Fruit fly (Drosophila melanogaster) whole organism, embryonic: ENCODE measurements around the gene CrebB.
A peak's percentile ranks its signal among the peaks of the same experiment; 100 is the strongest.

ENCODE experiments used
- Ada2b ChIP-seq: fragments of 200-800 bp; sonication (Bioruptor generic); IDR thresholded peaks from 2 replicates; pipeline ENCODE4 v1.3.6; 2022; ENCODE audit warnings: missing biosample characterization, missing genetic modification characterization
- BEAF-32 ChIP-seq: fragments of 200-800 bp; sonication (Bioruptor generic); optimal IDR thresholded peaks from 3 replicates; lab custom pipeline; 2017; ENCODE audit warnings: missing biosample characterization, missing genetic modification characterization, mild to moderate bottlenecking, moderate library complexity, missing genetic modification reagents
- CG10209 ChIP-seq: fragments of 200-800 bp; sonication (Bioruptor generic); optimal IDR thresholded peaks from 3 replicates; lab custom pipeline; 2017; ENCODE audit warnings: missing biosample characterization, mild to moderate bottlenecking, missing genetic modification characterization, missing genetic modification reagents
- CG10654 ChIP-seq: fragments of 200-800 bp; sonication (Bioruptor generic); optimal IDR thresholded peaks from 2 replicates; lab custom pipeline; 2016; ENCODE audit warnings: missing biosample characterization, missing genetic modification characterization
- CG12236 ChIP-seq: fragments of 200-800 bp; sonication (Bioruptor generic); optimal IDR thresholded peaks from 2 replicates; lab custom pipeline; 2016; ENCODE audit warnings: missing biosample characterization, missing genetic modification characterization
- CG12769 ChIP-seq: fragments of 200-800 bp; sonication (Bioruptor generic); optimal IDR thresholded peaks from 2 replicates; lab custom pipeline; 2019; ENCODE audit warnings: missing biosample characterization, mild to moderate bottlenecking, missing genetic modification characterization, moderate library complexity
- CG13296 ChIP-seq: fragments of 200-800 bp; sonication (Bioruptor generic); optimal IDR thresholded peaks from 3 replicates; lab custom pipeline; 2018; ENCODE audit warnings: missing biosample characterization, mild to moderate bottlenecking, missing genetic modification characterization
- CG14050 ChIP-seq: fragments of 200-800 bp; sonication (Bioruptor generic); IDR thresholded peaks from 3 replicates; pipeline ENCODE4 v1.3.6; 2022; ENCODE audit warnings: missing biosample characterization, missing genetic modification characterization
- CG15601 ChIP-seq: fragments of 200-800 bp; sonication (Bioruptor generic); optimal IDR thresholded peaks from 3 replicates; lab custom pipeline; 2019; ENCODE audit warnings: missing biosample characterization, mild to moderate bottlenecking, missing genetic modification characterization, moderate library complexity
- CG1603 ChIP-seq: fragments of 200-800 bp; sonication (Bioruptor generic); optimal IDR thresholded peaks from 2 replicates; lab custom pipeline; 2019; ENCODE audit warnings: missing biosample characterization, mild to moderate bottlenecking, missing genetic modification characterization, moderate library complexity
- CG16863 ChIP-seq: fragments of 200-800 bp; sonication (Bioruptor generic); optimal IDR thresholded peaks from 3 replicates; lab custom pipeline; 2016; ENCODE audit warnings: missing biosample characterization, missing genetic modification characterization
- CG1832 ChIP-seq: fragments of 200-800 bp; sonication (Bioruptor generic); optimal IDR thresholded peaks from 2 replicates; lab custom pipeline; 2017; ENCODE audit warnings: missing biosample characterization, mild to moderate bottlenecking, missing genetic modification characterization, inconsistent platforms
- CG2712 ChIP-seq: fragments of 200-800 bp; optimal IDR thresholded peaks from 3 replicates; lab custom pipeline; 2019; ENCODE audit warnings: missing biosample characterization, mild to moderate bottlenecking, missing genetic modification characterization, moderate library complexity
- CG2889 ChIP-seq: fragments of 200-800 bp; sonication (Bioruptor generic); IDR thresholded peaks from 3 replicates; pipeline ENCODE4 v1.3.6; 2022; ENCODE audit warnings: missing biosample characterization, missing genetic modification characterization
- CG31224 ChIP-seq: fragments of 200-800 bp; sonication (Bioruptor generic); IDR thresholded peaks from 2 replicates; pipeline ENCODE4 v1.3.6; 2022; ENCODE audit warnings: missing biosample characterization, missing genetic modification characterization
- CG32532 ChIP-seq: fragments of 200-800 bp; sonication (Bioruptor generic); IDR thresholded peaks from 2 replicates; pipeline ENCODE4 v1.3.6; 2022; ENCODE audit warnings: missing biosample characterization, missing genetic modification characterization
- CG34376 ChIP-seq: fragments of 200-800 bp; sonication (Bioruptor generic); optimal IDR thresholded peaks from 2 replicates; lab custom pipeline; 2018; ENCODE audit warnings: missing biosample characterization, mild to moderate bottlenecking, missing genetic modification characterization
- CG34422 ChIP-seq: fragments of 200-800 bp; sonication (Bioruptor generic); IDR thresholded peaks from 3 replicates; pipeline ENCODE4 v1.3.6; 2022; ENCODE audit warnings: missing biosample characterization, missing genetic modification characterization
- CG6254 ChIP-seq: fragments of 200-800 bp; sonication (Bioruptor generic); optimal IDR thresholded peaks from 3 replicates; lab custom pipeline; 2017; ENCODE audit warnings: mild to moderate bottlenecking, missing biosample characterization, missing genetic modification reagents, missing genetic modification characterization
- CG6272 ChIP-seq: fragments of 200-800 bp; sonication (Bioruptor generic); IDR thresholded peaks from 2 replicates; pipeline ENCODE4 v1.3.6; 2022; ENCODE audit warnings: missing biosample characterization, missing genetic modification characterization
- CG6813 ChIP-seq: fragments of 200-800 bp; sonication (Bioruptor generic); optimal IDR thresholded peaks from 2 replicates; lab custom pipeline; 2017; ENCODE audit warnings: missing biosample characterization, missing genetic modification characterization, mild to moderate bottlenecking, moderate library complexity, missing genetic modification reagents
- CG7556 ChIP-seq: fragments of 200-800 bp; sonication (Bioruptor generic); optimal IDR thresholded peaks from 2 replicates; lab custom pipeline; 2017; ENCODE audit warnings: missing biosample characterization, mild to moderate bottlenecking, missing genetic modification characterization
- Fer3 ChIP-seq: fragments of 200-800 bp; sonication (Bioruptor generic); optimal IDR thresholded peaks from 2 replicates; lab custom pipeline; 2018; ENCODE audit warnings: missing biosample characterization, mild to moderate bottlenecking, missing genetic modification characterization, moderate library complexity
- Gug ChIP-seq: fragments of 200-800 bp; sonication (Bioruptor generic); IDR thresholded peaks from 4 replicates; pipeline ENCODE4 v1.3.6; 2022; ENCODE audit warnings: missing biosample characterization, missing genetic modification characterization
- HHEX ChIP-seq: fragments of 200-800 bp; sonication (Bioruptor generic); optimal IDR thresholded peaks from 3 replicates; lab custom pipeline; 2017; ENCODE audit warnings: missing biosample characterization, mild to moderate bottlenecking, missing genetic modification characterization, missing genetic modification reagents
- HLH3B ChIP-seq: fragments of 200-800 bp; sonication (Bioruptor generic); IDR thresholded peaks from 2 replicates; pipeline ENCODE4 v1.3.6; 2022; ENCODE audit warnings: missing biosample characterization, missing genetic modification characterization
- Hmx ChIP-seq: fragments of 200-800 bp; sonication (Bioruptor generic); optimal IDR thresholded peaks from 2 replicates; lab custom pipeline; 2016; ENCODE audit warnings: missing biosample characterization, missing genetic modification characterization
- Lhr ChIP-seq: fragments of 200-800 bp; sonication (Bioruptor generic); optimal IDR thresholded peaks from 3 replicates; lab custom pipeline; 2017; ENCODE audit warnings: mild to moderate bottlenecking, missing biosample characterization, missing genetic modification reagents, missing genetic modification characterization
- Mes4 ChIP-seq: fragments of 200-800 bp; sonication (Bioruptor generic); optimal IDR thresholded peaks from 2 replicates; lab custom pipeline; 2016; ENCODE audit warnings: missing biosample characterization, missing genetic modification characterization
- Neu2 ChIP-seq: fragments of 200-800 bp; sonication (Bioruptor generic); optimal IDR thresholded peaks from 3 replicates; lab custom pipeline; 2016; ENCODE audit warnings: missing biosample characterization, missing genetic modification characterization, borderline replicate concordance
- Six4 ChIP-seq: fragments of 200-800 bp; sonication (Bioruptor generic); optimal IDR thresholded peaks from 2 replicates; lab custom pipeline; 2016; ENCODE audit warnings: missing biosample characterization, missing genetic modification characterization
- Sry-δ ChIP-seq: fragments of 200-800 bp; sonication (Bioruptor generic); optimal IDR thresholded peaks from 2 replicates; lab custom pipeline; 2016; ENCODE audit warnings: missing biosample characterization, missing genetic modification characterization
- ci ChIP-seq: fragments of 200-800 bp; sonication (Bioruptor generic); IDR thresholded peaks from 3 replicates; pipeline ENCODE4 v1.3.6; 2022; ENCODE audit warnings: missing biosample characterization, missing genetic modification characterization
- croc ChIP-seq: fragments of 200-800 bp; sonication (Bioruptor generic); conservative IDR thresholded peaks from 3 replicates; pipeline ENCODE4 v1.3.6; 2022; ENCODE audit warnings: missing biosample characterization, missing genetic modification characterization
- ems ChIP-seq: fragments of 200-800 bp; sonication (Bioruptor generic); optimal IDR thresholded peaks from 3 replicates; lab custom pipeline; 2016; ENCODE audit warnings: missing biosample characterization, missing genetic modification characterization
- fru ChIP-seq: fragments of >200 bp; optimal IDR thresholded peaks from 2 replicates; lab custom pipeline; 2017
- gce ChIP-seq: fragments of 200-800 bp; sonication (Bioruptor generic); IDR thresholded peaks from 3 replicates; pipeline ENCODE4 v1.3.6; 2022; ENCODE audit warnings: missing biosample characterization, missing genetic modification characterization
- knrl ChIP-seq: fragments of 200-800 bp; sonication (Bioruptor generic); IDR thresholded peaks from 3 replicates; pipeline ENCODE4 v1.3.6; 2022; ENCODE audit warnings: missing biosample characterization, missing genetic modification characterization; ENCODE audit not compliant: partially characterized antibody
- lbe ChIP-seq: fragments of 200-800 bp; sonication (Bioruptor generic); optimal IDR thresholded peaks from 2 replicates; lab custom pipeline; 2016; ENCODE audit warnings: missing biosample characterization, mild to moderate bottlenecking, missing genetic modification characterization
- peb ChIP-seq: fragments of 200-800 bp; sonication (Bioruptor generic); IDR thresholded peaks from 2 replicates; pipeline ENCODE4 v1.3.6; 2022; ENCODE audit warnings: missing biosample characterization, missing genetic modification characterization
- pnt ChIP-seq: fragments of 200-800 bp; sonication (Bioruptor generic); optimal IDR thresholded peaks from 3 replicates; lab custom pipeline; 2016; ENCODE audit warnings: missing biosample characterization, missing genetic modification characterization
- pum ChIP-seq: fragments of 200-800 bp; sonication (Bioruptor generic); optimal IDR thresholded peaks from 2 replicates; lab custom pipeline; 2016; ENCODE audit warnings: missing biosample characterization, missing genetic modification characterization
- sc ChIP-seq, 3 experiments: fragments of >200 bp in 2 of 3; fragments of 200-800 bp in 1 of 3; sonication (Bioruptor generic) in 1 of 3; optimal IDR thresholded peaks; 2 replicates in 2 of 3; 3 replicates in 1 of 3; lab custom pipeline; 2017; ENCODE audit warnings: mild to moderate bottlenecking in 1 of 3, missing biosample characterization in 1 of 3, missing genetic modification characterization in 1 of 3, missing genetic modification reagents in 1 of 3
- shn ChIP-seq: fragments of 200-800 bp; sonication (Bioruptor generic); optimal IDR thresholded peaks from 3 replicates; lab custom pipeline; 2016; ENCODE audit warnings: missing biosample characterization, missing genetic modification characterization
- sima ChIP-seq: fragments of 200-800 bp; sonication (Bioruptor generic); optimal IDR thresholded peaks from 2 replicates; lab custom pipeline; 2016; ENCODE audit warnings: missing biosample characterization, missing genetic modification characterization
- slp2 ChIP-seq: fragments of 200-800 bp; sonication (Bioruptor generic); optimal IDR thresholded peaks from 2 replicates; lab custom pipeline; 2016; ENCODE audit warnings: missing biosample characterization, missing genetic modification characterization
- stc ChIP-seq: fragments of 200-800 bp; sonication (Bioruptor generic); IDR thresholded peaks from 2 replicates; pipeline ENCODE4 v1.3.6; 2022; ENCODE audit warnings: missing biosample characterization, missing genetic modification characterization
- tgo ChIP-seq: fragments of 200-800 bp; sonication (Bioruptor generic); IDR thresholded peaks from 3 replicates; pipeline ENCODE4 v1.3.6; 2022; ENCODE audit warnings: missing biosample characterization, missing genetic modification characterization
- toy ChIP-seq: fragments of 200-800 bp; sonication (Bioruptor generic); IDR thresholded peaks from 2 replicates; pipeline ENCODE4 v1.3.6; 2022; ENCODE audit warnings: missing biosample characterization, missing genetic modification characterization
- wor ChIP-seq: fragments of 200-800 bp; sonication (Bioruptor generic); IDR thresholded peaks from 2 replicates; pipeline ENCODE4 v1.3.6; 2022; ENCODE audit warnings: missing biosample characterization, missing genetic modification characterization
- zf30C ChIP-seq: fragments of 200-800 bp; sonication (Bioruptor generic); optimal IDR thresholded peaks from 3 replicates; lab custom pipeline; 2018; ENCODE audit warnings: missing biosample characterization, mild to moderate bottlenecking, missing genetic modification characterization
- zfh1 ChIP-seq: fragments of 200-800 bp; sonication (Bioruptor generic); IDR thresholded peaks from 3 replicates; pipeline ENCODE4 v1.3.6; 2022; ENCODE audit warnings: missing biosample characterization, missing genetic modification characterization

The CrebB gene

DNA sequence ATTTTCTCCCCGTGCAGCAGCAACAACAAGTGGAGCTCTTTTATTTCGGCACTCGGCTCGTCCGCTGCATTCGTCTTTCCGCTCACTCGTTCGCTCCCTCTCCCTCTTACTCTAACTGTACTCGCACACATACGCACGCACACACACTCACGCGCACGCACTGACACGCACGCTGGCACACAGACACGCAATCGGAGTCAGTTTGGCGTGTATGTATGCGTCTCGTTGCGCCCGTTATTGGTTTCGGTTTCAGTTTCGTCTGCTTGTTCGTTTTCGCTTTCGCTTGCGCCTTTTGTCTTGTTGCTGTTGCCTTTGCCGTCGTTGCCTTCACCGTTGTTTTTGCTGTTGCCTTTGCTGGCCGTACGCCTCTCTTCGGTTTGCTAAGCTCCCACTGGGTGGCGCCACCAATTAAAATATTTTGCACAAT is 8.4 kb upstream of the CrebB start (continued):
- TF ChIP-seq CG34422 (no peak), CG6813 (GFP tag; lab: Kevin White, UChicago) (no peak), CG7556 (GFP tag; lab: Kevin White, UChicago) (no peak), zf30C (GFP tag; lab: Kevin White, UChicago) (peak; percentile 8), wor (GFP tag; lab: Robert Waterston, UW) (no peak), CG10654 (no peak), Lhr (GFP tag; lab: Kevin White, UChicago) (no peak), CG10209 (no peak), CG15601 (tag; lab: Kevin White, UChicago) (no peak), Neu2 (no peak), HHEX (GFP tag; lab: Kevin White, UChicago) (no peak), knrl (GFP tag; lab: Robert Waterston, UW) (no peak), CG6272 (GFP tag; lab: Robert Waterston, UW) (no peak; the same call in 1 of the 2 replicates), sc (optimal IDR thresholded peaks at IDR 0.05; lab: Kevin White, UChicago) (no peak), sc (GFP tag; optimal IDR thresholded peaks at IDR 0.05; lab: Kevin White, UChicago) (no peak), pnt (GFP tag; lab: Kevin White, UChicago) (no peak), pum (GFP tag; lab: Kevin White, UChicago) (no peak), BEAF-32 (GFP tag; lab: Kevin White, UChicago) (no peak), CG32532 (GFP tag; lab: Robert Waterston, UW) (no peak), fru (lab: Kevin White, UChicago) (no peak), croc (GFP tag; lab: Robert Waterston, UW) (no peak), CG1603 (tag; lab: Kevin White, UChicago) (no peak), CG14050 (GFP tag; lab: Robert Waterston, UW) (no peak), CG1832 (peak; percentile 50), ems (no peak), gce (GFP tag; lab: Robert Waterston, UW) (no peak), CG6254 (GFP tag; lab: Kevin White, UChicago) (no peak), ci (GFP tag; lab: Robert Waterston, UW) (no peak; the same call in 2 of the 3 replicates), Hmx (no peak), CG13296 (GFP tag; lab: Kevin White, UChicago) (no peak), Sry-δ (GFP tag; lab: Kevin White, UChicago) (no peak), Gug (GFP tag; lab: Robert Waterston, UW) (no peak), CG16863 (GFP tag; lab: Kevin White, UChicago) (no peak)

DNA sequence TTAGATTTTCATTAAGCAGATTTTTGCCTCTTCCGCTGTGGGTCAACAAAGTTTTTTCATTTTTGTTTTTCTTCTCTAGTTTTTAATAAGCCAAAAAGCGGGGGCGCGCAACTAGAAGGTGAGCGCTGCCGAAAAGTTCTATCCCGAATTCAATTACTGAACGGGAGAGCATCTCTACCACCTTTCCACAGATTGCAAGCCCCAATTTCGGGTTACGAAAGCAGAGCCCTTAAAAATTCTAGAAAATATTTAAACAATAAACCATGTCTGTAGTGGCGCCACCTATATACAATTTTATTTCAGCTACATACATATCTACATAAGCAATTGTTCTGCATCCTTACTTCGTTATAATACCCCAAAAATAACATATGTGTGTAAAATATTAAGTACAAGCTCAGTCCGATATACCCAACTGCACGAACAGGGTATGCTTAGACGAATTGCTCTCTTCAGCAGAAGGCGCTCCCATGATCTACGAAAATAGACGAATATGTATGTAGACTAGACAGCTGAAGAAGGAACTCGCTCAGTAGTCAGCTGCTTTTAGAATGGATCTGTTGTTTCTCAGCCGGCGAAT is 7.7 kb upstream of the CrebB start, which contains the start of gene CG6106:
Gene CG6106 (plus strand): TSS at position 530 of the 580 bp plus-strand sequence.
- TF ChIP-seq Ada2b (GFP tag; lab: Robert Waterston, UW): no peak
- no peak for TF ChIP-seq CG2889 (GFP tag; lab: Robert Waterston, UW)
- no peak for TF ChIP-seq tgo (GFP tag; lab: Robert Waterston, UW)
- TF ChIP-seq peb: no peak
- TF ChIP-seq shn (GFP tag; lab: Kevin White, UChicago): no peak
- no peak for TF ChIP-seq CG12236 (GFP tag; lab: Kevin White, UChicago)
- TF ChIP-seq slp2 (GFP tag; lab: Kevin White, UChicago): no peak
- TF ChIP-seq Mes4 (GFP tag; lab: Kevin White, UChicago): no peak
- TF ChIP-seq CG31224: no peak
- TF ChIP-seq sima (GFP tag; lab: Kevin White, UChicago): no peak
- TF ChIP-seq stc (GFP tag; lab: Robert Waterston, UW): no peak
- TF ChIP-seq CG12769: no peak
- no peak for TF ChIP-seq lbe
- TF ChIP-seq zfh1 (GFP tag; lab: Robert Waterston, UW): no peak
- TF ChIP-seq CG34376 (GFP tag; lab: Kevin White, UChicago): no peak
- no peak for TF ChIP-seq Hmx
- TF ChIP-seq CG2712 (tag; lab: Kevin White, UChicago): peak; percentile 21
- no peak for TF ChIP-seq toy
- peak; percentile 13 for TF ChIP-seq Fer3 (tag; lab: Kevin White, UChicago)
- no peak for TF ChIP-seq Six4
- TF ChIP-seq HLH3B: peak; percentile 34; the same call in 1 of the 2 replicates
